Fruit fly (Drosophila melanogaster): ENCODE data around the gene Cp7Fa.

DNA sequence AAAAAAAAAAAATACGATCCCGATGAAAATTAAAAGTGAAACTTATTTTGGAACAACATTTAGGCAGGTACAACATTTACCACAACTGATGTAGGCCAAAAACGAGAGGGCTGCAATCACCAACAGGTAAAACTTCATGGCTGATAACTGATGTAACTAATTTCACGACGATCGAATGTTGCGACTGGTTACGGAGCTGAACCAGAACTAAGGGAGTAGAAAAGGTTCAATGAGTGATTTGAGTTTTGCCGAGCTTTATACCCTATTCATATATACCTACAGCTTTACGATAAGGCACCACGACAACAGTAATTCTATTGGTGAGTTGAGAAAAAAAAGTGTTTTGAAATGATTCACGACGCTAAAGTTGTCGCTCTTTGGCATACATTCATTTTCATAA lies 10.0 kb upstream of the Cp7Fa start, which contains the start of gene CG15347:
- TF ChIP-seq Myc (optimal IDR thresholded peaks at IDR 0.05) (no peak), Sin3A (optimal IDR thresholded peaks at IDR 0.05) (no peak), ttk (optimal IDR thresholded peaks at IDR 0.05) (no peak), psq (optimal IDR thresholded peaks at IDR 0.05) (no peak), h (optimal IDR thresholded peaks at IDR 0.05) (no peak)
